In the genomic region with DNA sequence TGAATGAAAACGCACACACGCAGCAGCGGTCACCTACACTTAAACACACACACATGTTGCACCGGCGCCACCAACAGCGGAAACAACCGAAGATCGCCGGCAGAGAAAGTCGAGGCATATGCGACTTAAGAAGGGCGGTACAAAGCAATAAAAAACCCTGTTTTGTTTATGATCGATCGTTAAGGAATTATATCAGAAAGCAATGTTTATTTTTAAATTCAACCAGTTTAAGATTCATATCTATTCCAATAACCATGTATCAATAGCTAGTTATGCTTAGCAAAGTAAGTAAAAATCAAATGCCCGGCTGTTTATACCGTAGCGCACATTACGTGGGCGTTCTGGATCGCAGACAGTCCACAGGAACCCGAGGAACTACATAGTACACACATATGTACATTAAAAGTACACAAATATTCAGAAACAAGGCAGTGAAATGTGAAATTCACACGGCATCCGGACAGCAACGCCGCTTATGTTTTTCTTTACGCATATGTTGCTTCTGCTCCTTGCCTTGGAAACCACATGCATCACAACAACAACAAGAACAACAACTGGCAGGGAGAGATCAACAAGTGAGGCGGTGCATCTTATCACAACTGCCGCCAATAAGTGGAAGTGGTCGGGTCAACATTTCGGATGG, we compare ENCODE assay signal across 1 fruit fly cellular context.
TF ChIP-seq lines count a peak whose summit lies in the region.

No protein-coding gene starts in this region.

TF ChIP-seq in whole organism, embryonic, 481 proteins besides CTCF, POLR2A, EP300 and RAD21 (continued from another document and continues in another):
- TF ChIP-seq tna (GFP tag; IDR thresholded peaks at IDR 0.05; lab: Robert Waterston, UW; ENCODE audit: partially characterized antibody), result no peak
- peak; percentile 95 for TF ChIP-seq maf-S (GFP tag; optimal IDR thresholded peaks at IDR 0.05; lab: Kevin White, UChicago)
- TF ChIP-seq Dip2 (GFP tag; IDR thresholded peaks at IDR 0.05; lab: Robert Waterston, UW), result peak; percentile 65
- TF ChIP-seq row (GFP tag; IDR thresholded peaks at IDR 0.05; lab: Robert Waterston, UW), result peak; percentile 98
- TF ChIP-seq hth (optimal IDR thresholded peaks at IDR 0.05; lab: Kevin White, UChicago), result no peak
- TF ChIP-seq ranshi (GFP tag; IDR thresholded peaks at IDR 0.05; lab: Robert Waterston, UW), result peak; percentile 93
- peak; percentile 93 for TF ChIP-seq BtbVII (GFP tag; optimal IDR thresholded peaks at IDR 0.05; lab: Kevin White, UChicago)
- TF ChIP-seq Hsf (GFP tag; optimal IDR thresholded peaks at IDR 0.05; lab: Kevin White, UChicago), result peak; percentile 97
- TF ChIP-seq CG8281 (tag; optimal IDR thresholded peaks at IDR 0.05; lab: Kevin White, UChicago), result peak; percentile 86
- TF ChIP-seq CG8089 (GFP tag; optimal IDR thresholded peaks at IDR 0.05; lab: Kevin White, UChicago), result peak; percentile 97
- TF ChIP-seq Sin3A (optimal IDR thresholded peaks at IDR 0.05; lab: Kevin White, UChicago), result no peak
- TF ChIP-seq her (GFP tag; optimal IDR thresholded peaks at IDR 0.05; lab: Kevin White, UChicago), result peak; percentile 94
- no peak for TF ChIP-seq amos (GFP tag; IDR thresholded peaks at IDR 0.05; lab: Robert Waterston, UW; ENCODE audit: partially characterized antibody)
- TF ChIP-seq Antp (GFP tag; optimal IDR thresholded peaks at IDR 0.05; lab: Kevin White, UChicago), result peak; percentile 98
- TF ChIP-seq toy (GFP tag; IDR thresholded peaks at IDR 0.05; lab: Robert Waterston, UW), result peak; percentile 84
- TF ChIP-seq ase (GFP tag; IDR thresholded peaks at IDR 0.05; lab: Robert Waterston, UW), result peak; percentile 97
- peak; percentile 96 for TF ChIP-seq Rx (GFP tag; IDR thresholded peaks at IDR 0.05; lab: Robert Waterston, UW)
- TF ChIP-seq trh (GFP tag; optimal IDR thresholded peaks at IDR 0.05; lab: Kevin White, UChicago), result peak; percentile 91
- TF ChIP-seq CG14965 (GFP tag; optimal IDR thresholded peaks at IDR 0.05; lab: Kevin White, UChicago; ENCODE audit: borderline replicate concordance), result peak; percentile 89
- peak; percentile 98 for TF ChIP-seq Sox100B (GFP tag; optimal IDR thresholded peaks at IDR 0.05; lab: Kevin White, UChicago)
- peak; percentile 96 for TF ChIP-seq CG18599 (GFP tag; optimal IDR thresholded peaks at IDR 0.05; lab: Kevin White, UChicago)
- TF ChIP-seq prd (optimal IDR thresholded peaks at IDR 0.05; lab: Kevin White, UChicago), result no peak
- peak; percentile 99 for TF ChIP-seq prd (GFP tag; IDR thresholded peaks at IDR 0.05; lab: Robert Waterston, UW)
- no peak for TF ChIP-seq Dll (GFP tag; IDR thresholded peaks at IDR 0.05; lab: Robert Waterston, UW; ENCODE audit: partially characterized antibody)
- peak; percentile 47 for TF ChIP-seq exex (tag; optimal IDR thresholded peaks at IDR 0.05; lab: Kevin White, UChicago)
- TF ChIP-seq Nf-YA (GFP tag; IDR thresholded peaks at IDR 0.05; lab: Robert Waterston, UW), result peak; percentile 93
- no peak for TF ChIP-seq CG1832 (GFP tag; optimal IDR thresholded peaks at IDR 0.05; lab: Kevin White, UChicago)
- peak; percentile 94 for TF ChIP-seq jigr1 (GFP tag; IDR thresholded peaks at IDR 0.05; lab: Robert Waterston, UW)
- peak; percentile 88 for TF ChIP-seq scrt (GFP tag; optimal IDR thresholded peaks at IDR 0.05; lab: Kevin White, UChicago)
- TF ChIP-seq tx (GFP tag; optimal IDR thresholded peaks at IDR 0.05; lab: Kevin White, UChicago), result peak; percentile 95
- TF ChIP-seq CG14014 (GFP tag; IDR thresholded peaks at IDR 0.05; lab: Robert Waterston, UW), result peak; percentile 96
- peak; percentile 73 for TF ChIP-seq ash1 (GFP tag; optimal IDR thresholded peaks at IDR 0.05; lab: Kevin White, UChicago)
- TF ChIP-seq bab2 (GFP tag; optimal IDR thresholded peaks at IDR 0.05; lab: Kevin White, UChicago), result peak; percentile 97
- peak; percentile 97 for TF ChIP-seq HHEX (GFP tag; optimal IDR thresholded peaks at IDR 0.05; lab: Kevin White, UChicago)
- TF ChIP-seq Chrac-16 (GFP tag; optimal IDR thresholded peaks at IDR 0.05; lab: Kevin White, UChicago), result peak; percentile 97
- peak; percentile 95 for TF ChIP-seq CG12219 (GFP tag; optimal IDR thresholded peaks at IDR 0.05; lab: Kevin White, UChicago)
- peak; percentile 98 for TF ChIP-seq CG4820 (GFP tag; optimal IDR thresholded peaks at IDR 0.05; lab: Kevin White, UChicago)
- peak; percentile 99 for TF ChIP-seq pum (GFP tag; optimal IDR thresholded peaks at IDR 0.05; lab: Kevin White, UChicago)
- peak; percentile 90 for TF ChIP-seq CG12659 (GFP tag; optimal IDR thresholded peaks at IDR 0.05; lab: Kevin White, UChicago)
- peak; percentile 90 for TF ChIP-seq CG12155 (GFP tag; optimal IDR thresholded peaks at IDR 0.05; lab: Kevin White, UChicago)
- TF ChIP-seq Med (GFP tag; lab: Kevin White, UChicago), result peak; percentile 99
- peak; percentile 94 for TF ChIP-seq CG31388 (GFP tag; optimal IDR thresholded peaks at IDR 0.05; lab: Kevin White, UChicago)
- TF ChIP-seq org-1 (GFP tag; optimal IDR thresholded peaks at IDR 0.05; lab: Kevin White, UChicago), result peak; percentile 98
- TF ChIP-seq CG17912 (GFP tag; optimal IDR thresholded peaks at IDR 0.05; lab: Kevin White, UChicago), result peak; percentile 84
- TF ChIP-seq CG6654 (GFP tag; optimal IDR thresholded peaks at IDR 0.05; lab: Kevin White, UChicago), result peak; percentile 92
- peak; percentile 96 for TF ChIP-seq sob (GFP tag; IDR thresholded peaks at IDR 0.05; lab: Robert Waterston, UW)
- peak; percentile 99 for TF ChIP-seq Blimp-1 (GFP tag; optimal IDR thresholded peaks at IDR 0.05; lab: Kevin White, UChicago)
- TF ChIP-seq Hr3 (GFP tag; optimal IDR thresholded peaks at IDR 0.05; lab: Kevin White, UChicago), result peak; percentile 96
- peak; percentile 76 for TF ChIP-seq fd3F (GFP tag; optimal IDR thresholded peaks at IDR 0.05; lab: Kevin White, UChicago)
- TF ChIP-seq chif (GFP tag; optimal IDR thresholded peaks at IDR 0.05; lab: Kevin White, UChicago), result peak; percentile 97 to 99
- TF ChIP-seq ewg (GFP tag; optimal IDR thresholded peaks at IDR 0.05; lab: Kevin White, UChicago), result peak; percentile 93
- peak; percentile 98 for TF ChIP-seq CG33557 (GFP tag; optimal IDR thresholded peaks at IDR 0.05; lab: Kevin White, UChicago)
- peak; percentile 90 for TF ChIP-seq CG11085 (GFP tag; IDR thresholded peaks at IDR 0.05; lab: Robert Waterston, UW)
- TF ChIP-seq CG3407 (GFP tag; optimal IDR thresholded peaks at IDR 0.05; lab: Kevin White, UChicago), result peak; percentile 96
- peak; percentile 96 for TF ChIP-seq CG4360 (GFP tag; IDR thresholded peaks at IDR 0.05; lab: Robert Waterston, UW)
- peak; percentile 97 for TF ChIP-seq CG6254 (GFP tag; optimal IDR thresholded peaks at IDR 0.05; lab: Kevin White, UChicago)
- peak; percentile 97 for TF ChIP-seq CG11504 (tag; optimal IDR thresholded peaks at IDR 0.05; lab: Kevin White, UChicago)
- peak; percentile 98 for TF ChIP-seq tin (GFP tag; optimal IDR thresholded peaks at IDR 0.05; lab: Kevin White, UChicago)
- peak; percentile 90 for TF ChIP-seq CG11696 (GFP tag; IDR thresholded peaks at IDR 0.05; lab: Robert Waterston, UW)
- peak; percentile 98 for TF ChIP-seq CG8765 (GFP tag; IDR thresholded peaks at IDR 0.05; lab: Robert Waterston, UW)
- TF ChIP-seq E2f2 (GFP tag; IDR thresholded peaks at IDR 0.05; lab: Robert Waterston, UW), result peak; percentile 77
- TF ChIP-seq Hr51 (GFP tag; optimal IDR thresholded peaks at IDR 0.05; lab: Kevin White, UChicago), result peak; percentile 93 to 95
- peak; percentile 96 for TF ChIP-seq CG10366 (GFP tag; IDR thresholded peaks at IDR 0.05; lab: Robert Waterston, UW)
- peak; percentile 94 for TF ChIP-seq CG1233 (GFP tag; optimal IDR thresholded peaks at IDR 0.05; lab: Kevin White, UChicago)
- peak; percentile 66 for TF ChIP-seq stwl (tag; optimal IDR thresholded peaks at IDR 0.05; lab: Kevin White, UChicago)
- TF ChIP-seq CG8359 (GFP tag; optimal IDR thresholded peaks at IDR 0.05; lab: Kevin White, UChicago; ENCODE audit: borderline replicate concordance), result peak; percentile 95
- peak; percentile 89 for TF ChIP-seq ssp (GFP tag; IDR thresholded peaks at IDR 0.05; lab: Robert Waterston, UW)
- TF ChIP-seq CG11560 (tag; IDR thresholded peaks at IDR 0.05; lab: Robert Waterston, UW), result no peak; the same call in 2 of the 3 replicates
- TF ChIP-seq CG15269 (tag; optimal IDR thresholded peaks at IDR 0.05; lab: Kevin White, UChicago), result peak; percentile 92
- TF ChIP-seq CG12744 (GFP tag; optimal IDR thresholded peaks at IDR 0.05; lab: Kevin White, UChicago), result peak; percentile 94
- peak; percentile 85 for TF ChIP-seq Aef1 (GFP tag; IDR thresholded peaks at IDR 0.05; lab: Robert Waterston, UW)
- TF ChIP-seq odd (GFP tag; optimal IDR thresholded peaks at IDR 0.05; lab: Kevin White, UChicago), result peak; percentile 89
- peak; percentile 88 for TF ChIP-seq da (GFP tag; optimal IDR thresholded peaks at IDR 0.05; lab: Kevin White, UChicago)
- peak; percentile 60 for TF ChIP-seq CG2116 (GFP tag; optimal IDR thresholded peaks at IDR 0.05; lab: Kevin White, UChicago)
- TF ChIP-seq Nf-YC (tag; optimal IDR thresholded peaks at IDR 0.05; lab: Kevin White, UChicago), result peak; percentile 76
- peak; percentile 92 for TF ChIP-seq CG18619 (GFP tag; optimal IDR thresholded peaks at IDR 0.05; lab: Kevin White, UChicago)
- peak; percentile 98 for TF ChIP-seq Awh (GFP tag; IDR thresholded peaks at IDR 0.05; lab: Robert Waterston, UW)
- peak; percentile 98 for TF ChIP-seq jumu (GFP tag; optimal IDR thresholded peaks at IDR 0.05; lab: Kevin White, UChicago)
- TF ChIP-seq CG2199 (GFP tag; IDR thresholded peaks at IDR 0.05; lab: Robert Waterston, UW), result peak; percentile 99
- peak; percentile 91 for TF ChIP-seq CrebB (tag; optimal IDR thresholded peaks at IDR 0.05; lab: Kevin White, UChicago)
- peak; percentile 94 for TF ChIP-seq CG12769 (tag; optimal IDR thresholded peaks at IDR 0.05; lab: Kevin White, UChicago)
- TF ChIP-seq zen2 (GFP tag; IDR thresholded peaks at IDR 0.05; lab: Robert Waterston, UW; ENCODE audit: partially characterized antibody), result no peak
- peak; percentile 92 for TF ChIP-seq CG13296 (GFP tag; optimal IDR thresholded peaks at IDR 0.05; lab: Kevin White, UChicago)
- TF ChIP-seq CG17612 (GFP tag; IDR thresholded peaks at IDR 0.05; lab: Robert Waterston, UW), result peak; percentile 92
- peak; percentile 89 for TF ChIP-seq run (tag; optimal IDR thresholded peaks at IDR 0.05; lab: Kevin White, UChicago)
- TF ChIP-seq klu (GFP tag; IDR thresholded peaks at IDR 0.05; lab: Robert Waterston, UW), result peak; percentile 90
- peak; percentile 92 for TF ChIP-seq CG7357 (GFP tag; IDR thresholded peaks at IDR 0.05; lab: Robert Waterston, UW)
- peak; percentile 97 for TF ChIP-seq repo (GFP tag; optimal IDR thresholded peaks at IDR 0.05; lab: Kevin White, UChicago)
- peak; percentile 93 for TF ChIP-seq PHDP (tag; optimal IDR thresholded peaks at IDR 0.05; lab: Kevin White, UChicago)
- TF ChIP-seq CG6854 (GFP tag; optimal IDR thresholded peaks at IDR 0.05; lab: Kevin White, UChicago), result peak; percentile 85
- peak; percentile 98 for TF ChIP-seq ind (GFP tag; optimal IDR thresholded peaks at IDR 0.05; lab: Kevin White, UChicago)
- peak; percentile 78 for TF ChIP-seq CG34376 (GFP tag; optimal IDR thresholded peaks at IDR 0.05; lab: Kevin White, UChicago)
- peak; percentile 95 for TF ChIP-seq Abd-B (GFP tag; optimal IDR thresholded peaks at IDR 0.05; lab: Kevin White, UChicago)
- TF ChIP-seq CG12071 (GFP tag; optimal IDR thresholded peaks at IDR 0.05; lab: Kevin White, UChicago), result peak; percentile 96
- peak; percentile 98 for TF ChIP-seq CG1603 (tag; optimal IDR thresholded peaks at IDR 0.05; lab: Kevin White, UChicago)
- TF ChIP-seq CG6175 (GFP tag; IDR thresholded peaks at IDR 0.05; lab: Robert Waterston, UW), result peak; percentile 89
- no peak for TF ChIP-seq inv (GFP tag; IDR thresholded peaks at IDR 0.05; lab: Robert Waterston, UW; ENCODE audit: partially characterized antibody)
- TF ChIP-seq CG1602 (GFP tag; optimal IDR thresholded peaks at IDR 0.05; lab: Kevin White, UChicago), result peak; percentile 97
- peak; percentile 95 for TF ChIP-seq pb (GFP tag; optimal IDR thresholded peaks at IDR 0.05; lab: Kevin White, UChicago)
- TF ChIP-seq CG10267 (tag; optimal IDR thresholded peaks at IDR 0.05; lab: Kevin White, UChicago), result peak; percentile 95
- peak; percentile 90 for TF ChIP-seq CG2120 (GFP tag; optimal IDR thresholded peaks at IDR 0.05; lab: Kevin White, UChicago)
- TF ChIP-seq Bgb (GFP tag; IDR thresholded peaks at IDR 0.05; lab: Robert Waterston, UW; ENCODE audit: partially characterized antibody), result no peak
- no peak for TF ChIP-seq nerfin-2 (GFP tag; IDR thresholded peaks at IDR 0.05; lab: Robert Waterston, UW; ENCODE audit: partially characterized antibody)
- TF ChIP-seq lov (optimal IDR thresholded peaks at IDR 0.05; lab: Kevin White, UChicago), result no peak
- TF ChIP-seq lov (GFP tag; IDR thresholded peaks at IDR 0.05; lab: Robert Waterston, UW), result peak; percentile 98
- TF ChIP-seq CG6683 (GFP tag; optimal IDR thresholded peaks at IDR 0.05; lab: Kevin White, UChicago), result peak; percentile 87
- peak; percentile 89 for TF ChIP-seq bowl (GFP tag; IDR thresholded peaks at IDR 0.05; lab: Robert Waterston, UW)
- peak; percentile 77 for TF ChIP-seq grn (GFP tag; optimal IDR thresholded peaks at IDR 0.05; lab: Kevin White, UChicago)
- peak; percentile 88 for TF ChIP-seq Ets97D (GFP tag; optimal IDR thresholded peaks at IDR 0.05; lab: Kevin White, UChicago)
- peak; percentile 74 for TF ChIP-seq Hey (tag; optimal IDR thresholded peaks at IDR 0.05; lab: Kevin White, UChicago)
- peak; percentile 96 for TF ChIP-seq Camta (GFP tag; optimal IDR thresholded peaks at IDR 0.05; lab: Kevin White, UChicago)
- TF ChIP-seq CG12942 (GFP tag; optimal IDR thresholded peaks at IDR 0.05; lab: Kevin White, UChicago), result peak; percentile 95
- TF ChIP-seq kni (GFP tag; optimal IDR thresholded peaks at IDR 0.05; lab: Kevin White, UChicago), result peak; percentile 100
- no peak for TF ChIP-seq CG9797 (GFP tag; optimal IDR thresholded peaks at IDR 0.05; lab: Kevin White, UChicago)
- 0 out of 2 replicates have a peak, but pooled peaks have one; percentile 13 for TF ChIP-seq bbx (GFP tag; IDR thresholded peaks at IDR 0.05; lab: Robert Waterston, UW; ENCODE audit: partially characterized antibody)
- peak; percentile 97 for TF ChIP-seq CG16863 (GFP tag; optimal IDR thresholded peaks at IDR 0.05; lab: Kevin White, UChicago)
- TF ChIP-seq NK7.1 (GFP tag; optimal IDR thresholded peaks at IDR 0.05; lab: Kevin White, UChicago), result peak; percentile 93
- TF ChIP-seq jing (GFP tag; optimal IDR thresholded peaks at IDR 0.05; lab: Kevin White, UChicago), result peak; percentile 94
- peak; percentile 97 for TF ChIP-seq CG32772 (GFP tag; IDR thresholded peaks at IDR 0.05; lab: Robert Waterston, UW)
- peak; percentile 95 for TF ChIP-seq CG11695 (GFP tag; IDR thresholded peaks at IDR 0.05; lab: Robert Waterston, UW)
- TF ChIP-seq emc (GFP tag; optimal IDR thresholded peaks at IDR 0.05; lab: Kevin White, UChicago), result peak; percentile 83
- peak; percentile 96 for TF ChIP-seq CG17186 (GFP tag; optimal IDR thresholded peaks at IDR 0.05; lab: Kevin White, UChicago)
- TF ChIP-seq CG1647 (GFP tag; optimal IDR thresholded peaks at IDR 0.05; lab: Kevin White, UChicago), result peak; percentile 93
